Fruit fly (Drosophila melanogaster) whole organism, embryonic: ENCODE measurements around the gene Agpat1.

ENCODE experiments used
- ATbp ChIP-seq: fragments of 200-800 bp; sonication (Bioruptor generic); optimal IDR thresholded peaks from 2 replicates; lab custom pipeline; 2017; ENCODE audit warnings: missing biosample characterization, mild to moderate bottlenecking, missing genetic modification characterization, missing genetic modification reagents
- Aef1 ChIP-seq: fragments of 200-800 bp; sonication (Bioruptor generic); IDR thresholded peaks from 3 replicates; pipeline ENCODE4 v1.3.6; 2022; ENCODE audit warnings: missing biosample characterization, missing genetic modification characterization
- Asciz ChIP-seq: fragments of 200-800 bp; sonication (Bioruptor generic); optimal IDR thresholded peaks from 2 replicates; lab custom pipeline; 2017; ENCODE audit warnings: missing biosample characterization, mild to moderate bottlenecking, missing genetic modification characterization, missing genetic modification reagents
- Awh ChIP-seq: fragments of 200-800 bp; sonication (Bioruptor generic); IDR thresholded peaks from 2 replicates; pipeline ENCODE4, ENCODE4 v1.3.6; 2022; ENCODE audit warnings: missing biosample characterization, missing genetic modification characterization
- CG10209 ChIP-seq: fragments of 200-800 bp; sonication (Bioruptor generic); optimal IDR thresholded peaks from 3 replicates; lab custom pipeline; 2017; ENCODE audit warnings: missing biosample characterization, mild to moderate bottlenecking, missing genetic modification characterization, missing genetic modification reagents
- CG11398 ChIP-seq: fragments of 200-800 bp; sonication (Bioruptor generic); optimal IDR thresholded peaks from 2 replicates; lab custom pipeline; 2016; ENCODE audit warnings: missing biosample characterization, missing genetic modification characterization
- CG11504 ChIP-seq: fragments of 200-800 bp; sonication (Bioruptor generic); optimal IDR thresholded peaks from 3 replicates; lab custom pipeline; 2019; ENCODE audit warnings: missing biosample characterization, mild to moderate bottlenecking, missing genetic modification characterization, moderate library complexity
- CG11695 ChIP-seq: fragments of 200-800 bp; sonication (Bioruptor generic); IDR thresholded peaks from 3 replicates; pipeline ENCODE4 v1.3.6; 2022; ENCODE audit warnings: missing biosample characterization, missing genetic modification characterization
- CG12104 ChIP-seq: fragments of 200-800 bp; sonication (Bioruptor generic); optimal IDR thresholded peaks from 3 replicates; lab custom pipeline; 2016; ENCODE audit warnings: missing biosample characterization, missing genetic modification characterization
- CG13296 ChIP-seq: fragments of 200-800 bp; sonication (Bioruptor generic); optimal IDR thresholded peaks from 3 replicates; lab custom pipeline; 2018; ENCODE audit warnings: missing biosample characterization, mild to moderate bottlenecking, missing genetic modification characterization
- CG13424 ChIP-seq: fragments of 200-800 bp; sonication (Bioruptor generic); optimal IDR thresholded peaks from 2 replicates; lab custom pipeline; 2019; ENCODE audit warnings: missing biosample characterization, mild to moderate bottlenecking, missing genetic modification characterization, moderate library complexity
- CG14860 ChIP-seq: fragments of 200-800 bp; sonication (Bioruptor generic); IDR thresholded peaks from 3 replicates; pipeline ENCODE4 v1.3.6; 2022; ENCODE audit warnings: missing biosample characterization, missing genetic modification characterization; ENCODE audit not compliant: partially characterized antibody
- CG15269 ChIP-seq: fragments of 200-800 bp; sonication (Bioruptor generic); optimal IDR thresholded peaks from 2 replicates; lab custom pipeline; 2018; ENCODE audit warnings: missing biosample characterization, mild to moderate bottlenecking, missing genetic modification characterization, moderate library complexity
- CG15479 ChIP-seq: fragments of 200-800 bp; sonication (Bioruptor generic); optimal IDR thresholded peaks from 3 replicates; lab custom pipeline; 2019; ENCODE audit warnings: missing biosample characterization, mild to moderate bottlenecking, missing genetic modification characterization, moderate library complexity
- CG18619 ChIP-seq: fragments of 200-800 bp; sonication (Bioruptor generic); optimal IDR thresholded peaks from 3 replicates; lab custom pipeline; 2017; ENCODE audit warnings: missing biosample characterization, mild to moderate bottlenecking, missing genetic modification characterization
- CG4404 ChIP-seq: fragments of 200-800 bp; sonication (Bioruptor generic); IDR thresholded peaks from 2 replicates; pipeline ENCODE4 v1.3.6; 2022; ENCODE audit warnings: missing biosample characterization, missing genetic modification characterization
- CG6254 ChIP-seq: fragments of 200-800 bp; sonication (Bioruptor generic); optimal IDR thresholded peaks from 3 replicates; lab custom pipeline; 2017; ENCODE audit warnings: mild to moderate bottlenecking, missing biosample characterization, missing genetic modification reagents, missing genetic modification characterization
- CG6813 ChIP-seq: fragments of 200-800 bp; sonication (Bioruptor generic); optimal IDR thresholded peaks from 2 replicates; lab custom pipeline; 2017; ENCODE audit warnings: missing biosample characterization, missing genetic modification characterization, mild to moderate bottlenecking, moderate library complexity, missing genetic modification reagents
- CG7357 ChIP-seq: fragments of 200-800 bp; sonication (Bioruptor generic); IDR thresholded peaks from 3 replicates; pipeline ENCODE4 v1.3.6; 2022; ENCODE audit warnings: missing biosample characterization, missing genetic modification characterization
- CG7928 ChIP-seq: fragments of 200-800 bp; sonication (Bioruptor generic); optimal IDR thresholded peaks from 2 replicates; lab custom pipeline; 2017; ENCODE audit warnings: missing biosample characterization, mild to moderate bottlenecking, missing genetic modification characterization
- CG8290 ChIP-seq, 3 experiments: fragments of 200-800 bp; sonication (Bioruptor generic); optimal IDR thresholded peaks; 2 replicates each; lab custom pipeline; 2016 to 2019; ENCODE audit warnings: missing biosample characterization in 3 of 3, missing genetic modification characterization in 3 of 3, mild to moderate bottlenecking in 2 of 3, moderate library complexity in 1 of 3
- CG8924 ChIP-seq: fragments of 200-800 bp; optimal IDR thresholded peaks from 3 replicates; lab custom pipeline; 2019; ENCODE audit warnings: missing biosample characterization, mild to moderate bottlenecking, missing genetic modification characterization, moderate library complexity
- Chrac-16 ChIP-seq: fragments of 200-800 bp; sonication (Bioruptor generic); optimal IDR thresholded peaks from 3 replicates; lab custom pipeline; 2016; ENCODE audit warnings: missing biosample characterization, missing genetic modification characterization
- Dfd ChIP-seq, 2 experiments: fragments of >200 bp; optimal IDR thresholded peaks; 2 replicates each; lab custom pipeline; 2017; ENCODE audit warnings: missing biosample characterization in 2 of 2, missing genetic modification characterization in 2 of 2
- Dip2 ChIP-seq: fragments of 200-800 bp; sonication (Bioruptor generic); IDR thresholded peaks from 2 replicates; pipeline ENCODE4 v1.3.6; 2022; ENCODE audit warnings: missing biosample characterization, missing genetic modification characterization
- Ets65A ChIP-seq: fragments of 200-800 bp; sonication (Bioruptor generic); peaks from one replicate; lab custom pipeline; 2016; ENCODE audit warnings: missing biosample characterization, missing genetic modification characterization
- Hr78 ChIP-seq, 2 experiments: fragments of 200-800 bp in 1 of 2; fragments of >200 bp in 1 of 2; sonication (Bioruptor generic) in 1 of 2; optimal IDR thresholded peaks; 2 replicates each; lab custom pipeline; 2017 to 2019; ENCODE audit warnings: missing biosample characterization in 2 of 2, missing genetic modification characterization in 2 of 2, mild to moderate bottlenecking in 1 of 2, moderate library complexity in 1 of 2
- Nf-YC ChIP-seq: fragments of 200-800 bp; optimal IDR thresholded peaks from 3 replicates; lab custom pipeline; 2019; ENCODE audit warnings: missing biosample characterization, mild to moderate bottlenecking, missing genetic modification characterization, moderate library complexity
- Sry-β ChIP-seq: fragments of 200-800 bp; sonication (Bioruptor generic); optimal IDR thresholded peaks from 2 replicates; lab custom pipeline; 2018; ENCODE audit warnings: missing biosample characterization, mild to moderate bottlenecking, missing genetic modification characterization, moderate library complexity
- Ssrp ChIP-seq: fragments of 200-800 bp; sonication (Bioruptor generic); optimal IDR thresholded peaks from 2 replicates; lab custom pipeline; 2018; ENCODE audit warnings: missing biosample characterization, mild to moderate bottlenecking, missing genetic modification characterization, moderate library complexity
- bab2 ChIP-seq: fragments of 200-800 bp; sonication (Bioruptor generic); optimal IDR thresholded peaks from 2 replicates; lab custom pipeline; 2016; ENCODE audit warnings: missing biosample characterization, missing genetic modification characterization
- cas ChIP-seq: fragments of 200-800 bp; sonication (Bioruptor generic); IDR thresholded peaks from 2 replicates; pipeline ENCODE4 v1.3.6; 2022; ENCODE audit warnings: missing biosample characterization, missing genetic modification characterization
- chinmo ChIP-seq: fragments of 200-800 bp; sonication (Bioruptor generic); IDR thresholded peaks from 4 replicates; pipeline ENCODE4 v1.3.6; 2022; ENCODE audit warnings: missing biosample characterization, missing genetic modification characterization; ENCODE audit not compliant: partially characterized antibody
- chn ChIP-seq: fragments of 200-800 bp; sonication (Bioruptor generic); optimal IDR thresholded peaks from 2 replicates; lab custom pipeline; 2016; ENCODE audit warnings: missing biosample characterization, missing genetic modification characterization
- crc ChIP-seq: fragments of 200-800 bp; sonication (Bioruptor generic); optimal IDR thresholded peaks from 2 replicates; lab custom pipeline; 2016; ENCODE audit warnings: missing biosample characterization, missing genetic modification characterization
- dpn ChIP-seq, 2 experiments: fragments of 200-800 bp; sonication (Bioruptor generic); optimal IDR thresholded peaks; 3 replicates each; lab custom pipeline; 2016; ENCODE audit warnings: missing biosample characterization in 2 of 2, missing genetic modification characterization in 2 of 2
- dysf ChIP-seq: fragments of 200-800 bp; sonication (Bioruptor generic); IDR thresholded peaks from 3 replicates; pipeline ENCODE4 v1.3.6; 2022; ENCODE audit warnings: missing biosample characterization, missing genetic modification characterization
- gcm ChIP-seq: fragments of 200-800 bp; sonication (Bioruptor generic); optimal IDR thresholded peaks from 2 replicates; lab custom pipeline; 2019; ENCODE audit warnings: missing biosample characterization, mild to moderate bottlenecking, missing genetic modification characterization, moderate library complexity
- gem ChIP-seq: fragments of 200-800 bp; sonication (Bioruptor generic); optimal IDR thresholded peaks from 2 replicates; lab custom pipeline; 2019; ENCODE audit warnings: missing biosample characterization, mild to moderate bottlenecking, missing genetic modification characterization, moderate library complexity
- ham ChIP-seq: fragments of 200-800 bp; sonication (Bioruptor generic); IDR thresholded peaks from 2 replicates; pipeline ENCODE4 v1.3.6; 2022; ENCODE audit warnings: missing biosample characterization, missing genetic modification characterization
- klu ChIP-seq: fragments of 200-800 bp; sonication (Bioruptor generic); IDR thresholded peaks from 2 replicates; pipeline ENCODE4 v1.3.6; 2022; ENCODE audit warnings: missing biosample characterization, missing genetic modification characterization
- knrl ChIP-seq: fragments of 200-800 bp; sonication (Bioruptor generic); IDR thresholded peaks from 3 replicates; pipeline ENCODE4 v1.3.6; 2022; ENCODE audit warnings: missing biosample characterization, missing genetic modification characterization; ENCODE audit not compliant: partially characterized antibody
- lola ChIP-seq, 3 experiments: fragments of >200 bp in 2 of 3; fragments of 200-800 bp in 1 of 3; sonication (Bioruptor generic) in 1 of 3; optimal IDR thresholded peaks; 2 replicates each; lab custom pipeline; 2017 to 2019; ENCODE audit warnings: missing biosample characterization in 3 of 3, missing genetic modification characterization in 3 of 3, mild to moderate bottlenecking in 1 of 3, moderate library complexity in 1 of 3
- row ChIP-seq: fragments of 200-800 bp; sonication (Bioruptor generic); IDR thresholded peaks from 3 replicates; pipeline ENCODE4 v1.3.6; 2022; ENCODE audit warnings: missing biosample characterization, missing genetic modification characterization
- ssp ChIP-seq: fragments of 200-800 bp; sonication (Bioruptor generic); IDR thresholded peaks from 2 replicates; pipeline ENCODE4 v1.3.6; 2022; ENCODE audit warnings: missing biosample characterization, missing genetic modification characterization
- stc ChIP-seq: fragments of 200-800 bp; sonication (Bioruptor generic); IDR thresholded peaks from 2 replicates; pipeline ENCODE4 v1.3.6; 2022; ENCODE audit warnings: missing biosample characterization, missing genetic modification characterization
- zf30C ChIP-seq: fragments of 200-800 bp; sonication (Bioruptor generic); optimal IDR thresholded peaks from 3 replicates; lab custom pipeline; 2018; ENCODE audit warnings: missing biosample characterization, mild to moderate bottlenecking, missing genetic modification characterization

The Agpat1 gene

dm6 chrX:12747746-12748710 lies 17.0 kb upstream of the Agpat1 start (continued):
- TF ChIP-seq Aef1 (GFP tag; lab: Robert Waterston, UW) (no peak), Chrac-16 (GFP tag; lab: Kevin White, UChicago) (no peak), bab2 (GFP tag; lab: Kevin White, UChicago) (no peak), CG6813 (GFP tag; lab: Kevin White, UChicago) (no peak), Ssrp (tag; lab: Kevin White, UChicago) (peak; percentile 62), zf30C (GFP tag; lab: Kevin White, UChicago) (peak; percentile 87), CG10209 (peak; percentile 55), CG11504 (tag; lab: Kevin White, UChicago) (peak; percentile 83), CG4404 (GFP tag; lab: Robert Waterston, UW) (peak; percentile 43), Awh (GFP tag; lab: Robert Waterston, UW) (no peak), ATbp (GFP tag; lab: Kevin White, UChicago) (peak; percentile 33), Asciz (GFP tag; lab: Kevin White, UChicago) (peak; percentile 32), CG7357 (GFP tag; lab: Robert Waterston, UW) (no peak), stc (GFP tag; lab: Robert Waterston, UW) (0 out of 2 replicates have a peak, but pooled peaks have one; percentile 32), CG8924 (tag; lab: Kevin White, UChicago) (peak; percentile 89), chinmo (GFP tag; lab: Robert Waterston, UW) (no peak), row (GFP tag; lab: Robert Waterston, UW) (peak; percentile 64), CG12104 (GFP tag; lab: Kevin White, UChicago) (peak; percentile 43), CG13424 (tag; lab: Kevin White, UChicago) (peak; percentile 62), CG8290 (GFP tag; optimal IDR thresholded peaks at IDR 0.05; lab: Kevin White, UChicago) (peak; percentile 25), CG8290 (tag; optimal IDR thresholded peaks at IDR 0.05; lab: Kevin White, UChicago) (no peak), CG13296 (GFP tag; lab: Kevin White, UChicago) (peak; percentile 26), CG11398 (GFP tag; lab: Kevin White, UChicago) (no peak), dysf (peak; percentile 57; the same call in 1 of the 3 replicates), CG7928 (GFP tag; lab: Kevin White, UChicago) (no peak), CG15269 (tag; lab: Kevin White, UChicago) (peak; percentile 61), gem (tag; lab: Kevin White, UChicago) (peak; percentile 87), lola (GFP tag; optimal IDR thresholded peaks at IDR 0.05; lab: Kevin White, UChicago) (peak in 1 of 3 experiments; percentile 82), gcm (GFP tag; lab: Kevin White, UChicago) (peak; percentile 70), dpn (GFP tag; optimal IDR thresholded peaks at IDR 0.05; lab: Kevin White, UChicago) (peak in 1 of 2 experiments; percentile 7), knrl (no peak), Dfd (GFP tag; optimal IDR thresholded peaks at IDR 0.05; lab: Kevin White, UChicago) (no peak), CG18619 (GFP tag; lab: Kevin White, UChicago) (peak; percentile 24), CG6254 (GFP tag; lab: Kevin White, UChicago) (peak; percentile 14), crc (no peak), cas (no peak), Dip2 (no peak), Nf-YC (tag; lab: Kevin White, UChicago) (peak; percentile 30), ssp (GFP tag; lab: Robert Waterston, UW) (0 out of 2 replicates have a peak, but pooled peaks have one; percentile 18), klu (GFP tag; lab: Robert Waterston, UW) (no peak; the same call in 1 of the 2 replicates), CG15479 (GFP tag; lab: Kevin White, UChicago) (peak; percentile 58), CG11695 (GFP tag; lab: Robert Waterston, UW) (0 out of 3 replicates have a peak, but pooled peaks have one; percentile 31), Sry-β (no peak), Hr78 (GFP tag; optimal IDR thresholded peaks at IDR 0.05; lab: Kevin White, UChicago) (peak in 1 of 2 experiments; percentile 49), Ets65A (peak; percentile 39), CG14860 (GFP tag; lab: Robert Waterston, UW) (no peak), ham (GFP tag; lab: Robert Waterston, UW) (no peak), chn (GFP tag; lab: Kevin White, UChicago) (no peak)
